Worm (Caenorhabditis elegans) whole organism, L1 larva: Measurements from ENCODE around the gene prx-19.

Experiments used
- C04F5.9 ChIP-seq: sonication (generic microtip); optimal IDR thresholded peaks from 2 replicates; lab custom pipeline; 2016; ENCODE audit warnings: missing genetic modification characterization, missing compliant biosample characterization
- F16B12.6 ChIP-seq: fragments of 150-350 bp; optimal IDR thresholded peaks from 2 replicates; lab custom pipeline; 2014; ENCODE audit warnings: missing biosample characterization, missing genetic modification characterization
- aha-1 ChIP-seq: fragments of 150-350 bp; optimal IDR thresholded peaks from 2 replicates; lab custom pipeline; 2014; ENCODE audit warnings: missing biosample characterization, missing genetic modification characterization
- aly-2 ChIP-seq: fragments of 150-350 bp; optimal IDR thresholded peaks from 2 replicates; lab custom pipeline; 2014; ENCODE audit warnings: missing biosample characterization, missing genetic modification characterization
- blmp-1 ChIP-seq: fragments of 150-350 bp; optimal IDR thresholded peaks from 2 replicates; lab custom pipeline; 2014; ENCODE audit warnings: missing biosample characterization, missing genetic modification characterization
- ceh-63 ChIP-seq: fragments of 200-800 bp; sonication (Bioruptor generic); optimal IDR thresholded peaks from 2 replicates; lab custom pipeline; 2018; ENCODE audit warnings: mild to moderate bottlenecking, missing genetic modification characterization, missing compliant biosample characterization
- ceh-8 ChIP-seq: fragments of 200-800 bp; sonication (Bioruptor generic); optimal IDR thresholded peaks from 2 replicates; lab custom pipeline; 2018; ENCODE audit warnings: mild to moderate bottlenecking, missing genetic modification characterization, moderate library complexity, missing compliant biosample characterization
- ceh-88 ChIP-seq: fragments of 200-800 bp; sonication (Bioruptor generic); IDR thresholded peaks from 2 replicates; pipeline ENCODE4 v1.3.6; 2022; ENCODE audit warnings: missing genetic modification characterization, missing compliant biosample characterization
- ceh-90 ChIP-seq: sonication (generic microtip); optimal IDR thresholded peaks from 2 replicates; lab custom pipeline; 2016; ENCODE audit warnings: missing genetic modification characterization, missing compliant biosample characterization
- dpl-1 ChIP-seq, 3 experiments: fragments of 150-350 bp in 2 of 3; sonication (generic microtip) in 1 of 3; optimal IDR thresholded peaks; 2 replicates each; lab custom pipeline; 2014 to 2017; ENCODE audit warnings: missing biosample characterization in 3 of 3, missing genetic modification characterization in 3 of 3, missing genetic modification reagents in 3 of 3
- egl-13 ChIP-seq: sonication (generic microtip); optimal IDR thresholded peaks from 2 replicates; lab custom pipeline; 2016; ENCODE audit warnings: missing genotype, missing genetic modification reagents, missing genetic modification characterization, missing compliant biosample characterization
- elt-2 ChIP-seq: sonication (generic microtip); optimal IDR thresholded peaks from 2 replicates; lab custom pipeline; 2016; ENCODE audit warnings: missing genetic modification characterization, mild to moderate bottlenecking, inconsistent platforms, missing compliant biosample characterization, missing genetic modification reagents
- elt-3 ChIP-seq, 6 experiments: fragments of 150-350 bp in 1 of 6; sonication (generic microtip); optimal IDR thresholded peaks; 2 replicates each; lab custom pipeline; 2017 to 2018; ENCODE audit warnings: missing biosample characterization in 6 of 6, missing genetic modification characterization in 6 of 6, inconsistent platforms in 1 of 6
- ets-5 ChIP-seq: fragments of 200-800 bp; sonication (Bioruptor generic); IDR thresholded peaks from 2 replicates; pipeline ENCODE4 v1.3.6; 2022; ENCODE audit warnings: missing genetic modification characterization, missing compliant biosample characterization
- fkh-10 ChIP-seq: sonication (generic microtip); optimal IDR thresholded peaks from 2 replicates; lab custom pipeline; 2017; ENCODE audit warnings: missing biosample characterization, missing genetic modification reagents, missing genetic modification characterization
- fkh-8 ChIP-seq: sonication (generic microtip); optimal IDR thresholded peaks from 2 replicates; lab custom pipeline; 2016; ENCODE audit warnings: mild to moderate bottlenecking, missing genetic modification characterization, missing compliant biosample characterization
- hlh-17 ChIP-seq: fragments of 200-800 bp; sonication (Bioruptor generic); optimal IDR thresholded peaks from 2 replicates; lab custom pipeline; 2018; ENCODE audit warnings: missing genetic modification characterization, mild to moderate bottlenecking, missing compliant biosample characterization, moderate library complexity, borderline replicate concordance
- hpl-2 ChIP-seq: fragments of 150-350 bp; optimal IDR thresholded peaks from 2 replicates; lab custom pipeline; 2014; ENCODE audit warnings: missing biosample characterization, missing genetic modification reagents, missing genetic modification characterization
- irx-1 ChIP-seq: sonication (generic microtip); optimal IDR thresholded peaks from 2 replicates; lab custom pipeline; 2016; ENCODE audit warnings: missing genetic modification characterization, missing compliant biosample characterization
- jun-1 ChIP-seq: fragments of 150-350 bp; optimal IDR thresholded peaks from 2 replicates; lab custom pipeline; 2014; ENCODE audit warnings: missing biosample characterization, missing genetic modification reagents, missing genetic modification characterization
- lin-14 ChIP-seq: fragments of 200-800 bp; sonication (Bioruptor generic); optimal IDR thresholded peaks from 2 replicates; lab custom pipeline; 2018; ENCODE audit warnings: mild to moderate bottlenecking, missing genetic modification characterization, moderate library complexity, missing compliant biosample characterization
- lin-15B ChIP-seq: fragments of 150-350 bp; sonication (generic microtip); optimal IDR thresholded peaks from 3 replicates; lab custom pipeline; 2014; ENCODE audit warnings: missing biosample characterization, missing genetic modification characterization
- lin-35 ChIP-seq, 2 experiments: fragments of 150-350 bp; optimal IDR thresholded peaks; 2 replicates each; lab custom pipeline; 2014; ENCODE audit warnings: missing biosample characterization in 2 of 2, missing genetic modification characterization in 2 of 2, missing genetic modification reagents in 2 of 2
- lin-39 ChIP-seq: fragments of 150-350 bp; optimal IDR thresholded peaks from 2 replicates; lab custom pipeline; 2014; ENCODE audit warnings: missing biosample characterization, missing genetic modification reagents, missing genetic modification characterization
- lir-3 ChIP-seq: sonication (generic microtip); optimal IDR thresholded peaks from 2 replicates; lab custom pipeline; 2016; ENCODE audit warnings: mild to moderate bottlenecking, missing genetic modification characterization, moderate library complexity, missing compliant biosample characterization; ENCODE audit not compliant: poor library complexity
- lsy-2 ChIP-seq, 2 experiments: fragments of 150-350 bp; optimal IDR thresholded peaks; 2 replicates each; lab custom pipeline; 2014; ENCODE audit warnings: missing biosample characterization in 2 of 2, missing genetic modification characterization in 2 of 2
- mdl-1 ChIP-seq, 2 experiments: fragments of 150-350 bp; optimal IDR thresholded peaks; 2 replicates each; lab custom pipeline; 2014 to 2017; ENCODE audit warnings: missing biosample characterization in 2 of 2, missing genetic modification characterization in 2 of 2, inconsistent platforms in 1 of 2
- nhr-237 ChIP-seq: fragments of 150-350 bp; optimal IDR thresholded peaks from 2 replicates; lab custom pipeline; 2014; ENCODE audit warnings: missing biosample characterization, missing genetic modification characterization
- nhr-28 ChIP-seq: fragments of 150-350 bp; optimal IDR thresholded peaks from 2 replicates; lab custom pipeline; 2014; ENCODE audit warnings: missing biosample characterization, missing genetic modification characterization
- nhr-47 ChIP-seq: sonication (generic microtip); optimal IDR thresholded peaks from 2 replicates; lab custom pipeline; 2016; ENCODE audit warnings: mild to moderate bottlenecking, missing genetic modification characterization, moderate library complexity, missing compliant biosample characterization
- nhr-71 ChIP-seq: sonication (generic microtip); optimal IDR thresholded peaks from 2 replicates; lab custom pipeline; 2016; ENCODE audit warnings: mild to moderate bottlenecking, missing genetic modification characterization, moderate library complexity, missing compliant biosample characterization
- nhr-85 ChIP-seq: sonication (generic microtip); peaks from one replicate; lab custom pipeline; 2016; ENCODE audit warnings: missing genetic modification characterization, inconsistent platforms, missing compliant biosample characterization
- pag-3 ChIP-seq: sonication (generic microtip); optimal IDR thresholded peaks from 2 replicates; lab custom pipeline; 2017; ENCODE audit warnings: missing genetic modification characterization, mild to moderate bottlenecking, missing compliant biosample characterization, antibody characterized with exemption, borderline replicate concordance; ENCODE audit not compliant: insufficient read depth
- snpc-4 ChIP-seq: fragments of 150-350 bp; optimal IDR thresholded peaks from 2 replicates; lab custom pipeline; 2014; ENCODE audit warnings: missing biosample characterization, missing genetic modification characterization
- swsn-7 ChIP-seq: sonication (generic microtip); optimal IDR thresholded peaks from 2 replicates; lab custom pipeline; 2016; ENCODE audit warnings: missing genetic modification characterization, missing compliant biosample characterization
- tbx-2 ChIP-seq: sonication (generic microtip); optimal IDR thresholded peaks from 2 replicates; lab custom pipeline; 2016; ENCODE audit warnings: missing genetic modification characterization, missing compliant biosample characterization
- unc-130 ChIP-seq: fragments of 150-350 bp; optimal IDR thresholded peaks from 2 replicates; lab custom pipeline; 2017; ENCODE audit warnings: missing biosample characterization, missing genetic modification characterization, inconsistent platforms
- unc-30 ChIP-seq: sonication (generic microtip); optimal IDR thresholded peaks from 2 replicates; lab custom pipeline; 2017; ENCODE audit warnings: missing biosample characterization, missing genetic modification characterization
- unc-62 ChIP-seq: fragments of 150-350 bp; optimal IDR thresholded peaks from 2 replicates; lab custom pipeline; 2014; ENCODE audit warnings: missing biosample characterization, missing genetic modification reagents, missing genetic modification characterization
- zag-1 ChIP-seq: fragments of 150-350 bp; optimal IDR thresholded peaks from 2 replicates; lab custom pipeline; 2014; ENCODE audit warnings: missing biosample characterization, missing genetic modification characterization
- ztf-11 ChIP-seq, 2 experiments: sonication (generic microtip); optimal IDR thresholded peaks; 2 replicates each; lab custom pipeline; 2016 to 2017; ENCODE audit warnings: missing genetic modification characterization in 2 of 2, missing biosample characterization in 1 of 2, missing compliant biosample characterization in 1 of 2
- ztf-4 ChIP-seq: fragments of 150-350 bp; optimal IDR thresholded peaks from 2 replicates; lab custom pipeline; 2014; ENCODE audit warnings: missing biosample characterization, missing genetic modification characterization

Gene prx-19

DNA sequence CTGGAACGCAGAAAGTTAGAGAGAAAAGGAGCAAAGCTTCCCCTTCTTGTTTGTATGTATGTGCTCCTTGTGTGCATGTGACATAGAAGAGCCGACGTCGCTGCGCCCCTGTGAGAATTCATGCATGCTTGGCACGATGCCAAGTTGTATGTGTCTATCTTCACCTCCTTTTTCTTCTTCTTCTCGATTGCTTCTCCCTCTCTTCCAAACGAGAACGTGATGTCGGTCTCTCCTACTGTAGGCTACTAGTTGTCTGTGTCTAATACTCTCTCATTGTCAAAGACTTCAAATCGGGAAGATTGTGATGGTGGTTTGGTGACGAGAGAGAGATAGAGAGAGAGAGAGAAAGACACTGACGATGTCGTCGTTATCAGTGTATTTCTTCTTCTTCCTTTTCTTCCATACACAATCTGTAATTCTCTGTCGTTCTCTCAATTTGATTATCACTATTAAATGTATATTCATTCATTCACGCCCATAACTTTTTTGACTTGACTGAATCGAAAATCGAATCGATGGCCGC, 11.8 kb downstream of the prx-19 start (continued):
- TF ChIP-seq nhr-47 (peak; percentile 88), aha-1 (tag; lab: Kevin White, UChicago) (no peak), ets-5 (GFP tag; lab: Robert Waterston, UW) (no peak), unc-30 (tag; lab: Kevin White, UChicago) (no peak), lin-14 (GFP tag; lab: Kevin White, UChicago) (peak; percentile 98), lir-3 (tag; lab: Kevin White, UChicago) (peak; percentile 62), lin-15B (no peak), tbx-2 (tag; lab: Kevin White, UChicago) (peak; percentile 86), nhr-85 (tag; lab: Kevin White, UChicago) (peak; percentile 98), hlh-17 (GFP tag; lab: Kevin White, UChicago) (no peak), nhr-28 (tag; lab: Kevin White, UChicago) (no peak), ztf-4 (tag; lab: Kevin White, UChicago) (peak; percentile 78), zag-1 (tag; lab: Kevin White, UChicago) (peak; percentile 71), egl-13 (tag; lab: Kevin White, UChicago) (peak; percentile 88), unc-130 (tag; lab: Kevin White, UChicago) (no peak), nhr-237 (tag; lab: Kevin White, UChicago) (no peak), blmp-1 (tag; lab: Kevin White, UChicago) (peak; percentile 79), swsn-7 (tag; lab: Kevin White, UChicago) (peak; percentile 87), C04F5.9 (peak; percentile 40), ceh-63 (GFP tag; lab: Kevin White, UChicago) (no peak), pag-3 (tag; lab: Kevin White, UChicago) (peak; percentile 30), mdl-1 (tag; optimal IDR thresholded peaks at IDR 0.05; lab: Kevin White, UChicago) (peak; percentile 20 to 92), lin-35 (GFP tag; optimal IDR thresholded peaks at IDR 0.05; lab: Kevin White, UChicago) (peak; percentile 70 to 82), ceh-90 (tag; lab: Kevin White, UChicago) (no peak), dpl-1 (GFP tag; optimal IDR thresholded peaks at IDR 0.05; lab: Kevin White, UChicago) (peak in 2 of 3 experiments; percentile 27 to 48), elt-3 (tag; optimal IDR thresholded peaks at IDR 0.05; lab: Kevin White, UChicago) (peak in 5 of 6 experiments; percentile 2 to 87 (median 69)), nhr-71 (tag; lab: Kevin White, UChicago) (peak; percentile 95), F16B12.6 (tag; lab: Kevin White, UChicago) (no peak), lsy-2 (tag; optimal IDR thresholded peaks at IDR 0.05; lab: Kevin White, UChicago) (peak; percentile 74 to 95), lin-39 (tag; lab: Kevin White, UChicago) (no peak), elt-2 (tag; lab: Kevin White, UChicago) (peak; percentile 91), snpc-4 (peak; percentile 36), ztf-11 (tag; optimal IDR thresholded peaks at IDR 0.05; lab: Kevin White, UChicago) (peak in 1 of 2 experiments; percentile 49), hpl-2 (GFP tag; lab: Kevin White, UChicago) (peak; percentile 36), jun-1 (tag; lab: Kevin White, UChicago) (peak; percentile 84), irx-1 (tag; lab: Kevin White, UChicago) (peak; percentile 68), ceh-8 (GFP tag; lab: Kevin White, UChicago) (peak; percentile 28), fkh-8 (peak; percentile 93), aly-2 (tag; lab: Kevin White, UChicago) (no peak), ceh-88 (GFP tag; lab: Robert Waterston, UW) (no peak), fkh-10 (GFP tag; lab: Kevin White, UChicago) (peak; percentile 86), unc-62 (GFP tag; lab: Kevin White, UChicago) (no peak)
- TF ChIP-seq, all 84 proteins: peak for 54
